Worm (Caenorhabditis elegans) whole organism, L4 larva: ENCODE data around the gene lsm-8.

ENCODE experiments used
- D1046.2 ChIP-seq: fragments of 200-800 bp; sonication (Bioruptor generic); IDR thresholded peaks from 2 replicates; pipeline ENCODE4 v1.3.6; 2022; ENCODE audit warnings: missing genetic modification characterization, missing compliant biosample characterization
- F44E2.7 ChIP-seq: fragments of 200-800 bp; sonication (Bioruptor generic); IDR thresholded peaks from 2 replicates; pipeline ENCODE4 v2.1.2; 2022; ENCODE audit warnings: missing genetic modification characterization, missing compliant biosample characterization
- F49E8.2 ChIP-seq: sonication (generic microtip); optimal IDR thresholded peaks from 2 replicates; lab custom pipeline; 2016; ENCODE audit warnings: missing compliant biosample characterization, mild to moderate bottlenecking, missing genetic modification characterization, borderline replicate concordance
- R02D3.7 ChIP-seq: fragments of 150-350 bp; sonication (generic microtip); optimal IDR thresholded peaks from 3 replicates; lab custom pipeline; 2014; ENCODE audit warnings: missing biosample characterization, missing genetic modification characterization
- T20F7.1 ChIP-seq: fragments of 200-800 bp; sonication (Bioruptor generic); optimal IDR thresholded peaks from 2 replicates; lab custom pipeline; 2018; ENCODE audit warnings: mild to moderate bottlenecking, missing genetic modification characterization, missing compliant biosample characterization
- Y48G9A.11 ChIP-seq: fragments of 200-800 bp; sonication (Bioruptor generic); IDR thresholded peaks from 2 replicates; pipeline ENCODE4 v1.3.6; 2022; ENCODE audit warnings: missing genetic modification reagents, missing genetic modification characterization, missing compliant biosample characterization
- aly-2 ChIP-seq: sonication (generic microtip); optimal IDR thresholded peaks from 2 replicates; lab custom pipeline; 2018; ENCODE audit warnings: missing biosample characterization, missing genetic modification characterization
- ama-1 ChIP-seq: fragments of 150-350 bp; optimal IDR thresholded peaks from 2 replicates; lab custom pipeline; 2014; ENCODE audit warnings: inconsistent platforms, mixed read lengths
- arid-1 ChIP-seq: fragments of 200-800 bp; sonication (Bioruptor generic); conservative IDR thresholded peaks from 2 replicates; pipeline ENCODE4 v1.3.6; 2022; ENCODE audit warnings: missing genetic modification reagents, missing genetic modification characterization, missing compliant biosample characterization
- attf-4 ChIP-seq: sonication (generic microtip); optimal IDR thresholded peaks from 3 replicates; lab custom pipeline; 2017; ENCODE audit warnings: missing biosample characterization, missing genetic modification characterization
- ceh-20 ChIP-seq: fragments of 200-800 bp; sonication (Bioruptor generic); IDR thresholded peaks from 2 replicates; pipeline ENCODE4 v1.3.6; 2022; ENCODE audit warnings: missing genetic modification reagents, missing genetic modification characterization, missing compliant biosample characterization
- ceh-28 ChIP-seq: fragments of 150-350 bp; optimal IDR thresholded peaks from 2 replicates; lab custom pipeline; 2014; ENCODE audit warnings: missing biosample characterization, missing genetic modification reagents, missing genetic modification characterization
- ceh-82 ChIP-seq: sonication (generic microtip); optimal IDR thresholded peaks from 2 replicates; lab custom pipeline; 2017; ENCODE audit warnings: missing biosample characterization, missing genetic modification characterization
- cey-2 ChIP-seq: sonication (generic microtip); optimal IDR thresholded peaks from 3 replicates; lab custom pipeline; 2017; ENCODE audit warnings: missing genetic modification characterization, mild to moderate bottlenecking, missing compliant biosample characterization, antibody characterized with exemption, borderline replicate concordance; ENCODE audit not compliant: insufficient read depth
- daf-12 ChIP-seq: fragments of 150-350 bp; optimal IDR thresholded peaks from 2 replicates; lab custom pipeline; 2014; ENCODE audit warnings: missing biosample characterization, missing genetic modification reagents, missing genetic modification characterization
- daf-19 ChIP-seq: fragments of 200-800 bp; sonication (Bioruptor generic); conservative IDR thresholded peaks from 2 replicates; pipeline ENCODE4 v1.3.6; 2022; ENCODE audit warnings: missing genetic modification characterization, missing compliant biosample characterization
- daf-8 ChIP-seq: fragments of 200-800 bp; sonication (Bioruptor generic); IDR thresholded peaks from 2 replicates; pipeline ENCODE4 v1.3.6; 2022; ENCODE audit warnings: missing genetic modification characterization, missing compliant biosample characterization
- dmd-9 ChIP-seq: fragments of 200-800 bp; sonication (Bioruptor generic); IDR thresholded peaks from 2 replicates; pipeline ENCODE4 v1.3.6; 2022; ENCODE audit warnings: missing genetic modification reagents, missing genetic modification characterization, missing compliant biosample characterization
- duxl-1 ChIP-seq: sonication (generic microtip); optimal IDR thresholded peaks from 2 replicates; lab custom pipeline; 2016; ENCODE audit warnings: mild to moderate bottlenecking, missing genetic modification characterization, moderate library complexity, missing compliant biosample characterization; ENCODE audit not compliant: poor library complexity
- dve-1 ChIP-seq: sonication (generic microtip); optimal IDR thresholded peaks from 2 replicates; lab custom pipeline; 2017; ENCODE audit warnings: antibody characterized with exemption, mild to moderate bottlenecking, missing genetic modification characterization, missing compliant biosample characterization; ENCODE audit not compliant: insufficient read depth
- fkh-10 ChIP-seq: fragments of 150-350 bp; optimal IDR thresholded peaks from 2 replicates; lab custom pipeline; 2014; ENCODE audit warnings: missing biosample characterization, missing genetic modification reagents, missing genetic modification characterization
- hlh-30 ChIP-seq: sonication (generic microtip); optimal IDR thresholded peaks from 2 replicates; lab custom pipeline; 2017; ENCODE audit warnings: antibody characterized with exemption, mild to moderate bottlenecking, missing genetic modification characterization, missing compliant biosample characterization; ENCODE audit not compliant: insufficient read depth
- lim-7 ChIP-seq: fragments of 200-800 bp; sonication (Bioruptor generic); IDR thresholded peaks from 2 replicates; pipeline ENCODE4 v1.3.6; 2022; ENCODE audit warnings: missing genetic modification characterization, missing compliant biosample characterization
- lin-1 ChIP-seq: fragments of 200-800 bp; sonication (Bioruptor generic); IDR thresholded peaks from 2 replicates; pipeline ENCODE4 v1.3.6; 2022; ENCODE audit warnings: missing genetic modification reagents, missing genetic modification characterization, missing compliant biosample characterization
- lin-13 ChIP-seq: fragments of 150-350 bp; optimal IDR thresholded peaks from 2 replicates; lab custom pipeline; 2014; ENCODE audit warnings: missing biosample characterization, missing genetic modification reagents, missing genetic modification characterization
- lin-15B ChIP-seq: fragments of 150-350 bp; sonication (generic microtip); optimal IDR thresholded peaks from 3 replicates; lab custom pipeline; 2014; ENCODE audit warnings: missing biosample characterization, missing genetic modification characterization
- lin-38 ChIP-seq: fragments of 200-800 bp; sonication (Bioruptor generic); IDR thresholded peaks from 2 replicates; pipeline ENCODE4 v1.3.6; 2022; ENCODE audit warnings: missing genetic modification reagents, missing genetic modification characterization, missing compliant biosample characterization
- madf-5 ChIP-seq, 2 experiments: fragments of 200-800 bp; sonication (Bioruptor generic); IDR thresholded peaks; 2 replicates each; pipeline ENCODE4 v1.3.6; 2022; ENCODE audit warnings: missing compliant biosample characterization in 2 of 2, missing genetic modification characterization in 2 of 2
- madf-9 ChIP-seq: fragments of 200-800 bp; sonication (Bioruptor generic); conservative IDR thresholded peaks from 2 replicates; pipeline ENCODE4 v1.3.6; 2022; ENCODE audit warnings: missing genetic modification reagents, missing genetic modification characterization, missing compliant biosample characterization
- mdt-29 ChIP-seq: fragments of 200-800 bp; sonication (Bioruptor generic); IDR thresholded peaks from 2 replicates; pipeline ENCODE4 v1.3.6; 2022; ENCODE audit warnings: missing genetic modification reagents, missing genetic modification characterization, missing compliant biosample characterization
- mxl-2 ChIP-seq: fragments of 200-800 bp; sonication (Bioruptor generic); conservative IDR thresholded peaks from 2 replicates; pipeline ENCODE4 v1.3.6; 2022; ENCODE audit warnings: missing genetic modification reagents, missing genetic modification characterization, missing compliant biosample characterization
- nhr-111 ChIP-seq: fragments of 200-800 bp; sonication (Bioruptor generic); optimal IDR thresholded peaks from 2 replicates; lab custom pipeline; 2018; ENCODE audit warnings: mild to moderate bottlenecking, missing genetic modification characterization, missing compliant biosample characterization
- nhr-237 ChIP-seq: sonication (generic microtip); optimal IDR thresholded peaks from 2 replicates; lab custom pipeline; 2017; ENCODE audit warnings: missing biosample characterization, missing genetic modification characterization
- nhr-42 ChIP-seq: fragments of 200-800 bp; sonication (Bioruptor generic); IDR thresholded peaks from 2 replicates; pipeline ENCODE4 v1.3.6; 2022; ENCODE audit warnings: missing genetic modification characterization, missing compliant biosample characterization
- nhr-48 ChIP-seq: sonication (generic microtip); optimal IDR thresholded peaks from 2 replicates; lab custom pipeline; 2016; ENCODE audit warnings: mild to moderate bottlenecking, missing genetic modification characterization, missing compliant biosample characterization
- nhr-6 ChIP-seq: fragments of 150-350 bp; optimal IDR thresholded peaks from 2 replicates; lab custom pipeline; 2014; ENCODE audit warnings: missing biosample characterization, missing genetic modification characterization
- nhr-76 ChIP-seq: fragments of 150-350 bp; optimal IDR thresholded peaks from 2 replicates; lab custom pipeline; 2014; ENCODE audit warnings: missing biosample characterization, missing genetic modification characterization
- nhr-77 ChIP-seq: fragments of 150-350 bp; optimal IDR thresholded peaks from 2 replicates; lab custom pipeline; 2014; ENCODE audit warnings: missing biosample characterization, missing genetic modification characterization
- pha-4 ChIP-seq, 2 experiments: fragments of 150-350 bp in 1 of 2; fragments of 200-800 bp in 1 of 2; sonication (Bioruptor generic) in 1 of 2; IDR thresholded peaks in 1 of 2; optimal IDR thresholded peaks in 1 of 2; 2 replicates each; pipeline versions ENCODE4 v1.3.6 to Lab custom; 2014 to 2022; ENCODE audit warnings: missing genetic modification characterization in 2 of 2, missing genetic modification reagents in 2 of 2, missing biosample characterization in 1 of 2, missing compliant biosample characterization in 1 of 2
- saeg-2 ChIP-seq: fragments of 200-800 bp; sonication (Bioruptor generic); IDR thresholded peaks from 2 replicates; pipeline ENCODE4 v1.3.6; 2022; ENCODE audit warnings: missing genetic modification reagents, missing genetic modification characterization, missing compliant biosample characterization
- sdz-12 ChIP-seq: fragments of 200-800 bp; sonication (Bioruptor generic); optimal IDR thresholded peaks from 2 replicates; lab custom pipeline; 2018; ENCODE audit warnings: mild to moderate bottlenecking, missing genetic modification characterization, missing compliant biosample characterization
- snpc-4 ChIP-seq: fragments of 150-350 bp; optimal IDR thresholded peaks from 2 replicates; lab custom pipeline; 2014; ENCODE audit warnings: missing biosample characterization, missing genetic modification characterization
- spr-3 ChIP-seq: fragments of 200-800 bp; sonication (Bioruptor generic); optimal IDR thresholded peaks from 2 replicates; lab custom pipeline; 2018; ENCODE audit warnings: mild to moderate bottlenecking, missing genetic modification characterization, missing compliant biosample characterization
- unc-39 ChIP-seq: sonication (generic microtip); optimal IDR thresholded peaks from 2 replicates; lab custom pipeline; 2017; ENCODE audit warnings: missing biosample characterization, missing genetic modification characterization
- unc-62 ChIP-seq, 3 experiments: fragments of 150-350 bp in 1 of 3; sonication (generic microtip); optimal IDR thresholded peaks in 2 of 3; peaks in 1 of 3; 1 replicate in 1 of 3; 2 replicates in 2 of 3; lab custom pipeline; 2014 to 2017; ENCODE audit warnings: missing biosample characterization in 3 of 3, missing genetic modification characterization in 3 of 3, missing genetic modification reagents in 3 of 3, missing genotype in 1 of 3
- zfp-2 ChIP-seq: sonication (generic microtip); optimal IDR thresholded peaks from 2 replicates; lab custom pipeline; 2016; ENCODE audit warnings: mild to moderate bottlenecking, missing genetic modification characterization, missing compliant biosample characterization
- zfp-3 ChIP-seq: fragments of 200-800 bp; sonication (Bioruptor generic); conservative IDR thresholded peaks from 2 replicates; pipeline ENCODE4 v1.3.6; 2022; ENCODE audit warnings: missing genetic modification reagents, missing genetic modification characterization, missing compliant biosample characterization
- ztf-11 ChIP-seq: fragments of 150-350 bp; optimal IDR thresholded peaks from 2 replicates; lab custom pipeline; 2014; ENCODE audit warnings: missing biosample characterization, missing genetic modification characterization

lsm-8 gene

DNA sequence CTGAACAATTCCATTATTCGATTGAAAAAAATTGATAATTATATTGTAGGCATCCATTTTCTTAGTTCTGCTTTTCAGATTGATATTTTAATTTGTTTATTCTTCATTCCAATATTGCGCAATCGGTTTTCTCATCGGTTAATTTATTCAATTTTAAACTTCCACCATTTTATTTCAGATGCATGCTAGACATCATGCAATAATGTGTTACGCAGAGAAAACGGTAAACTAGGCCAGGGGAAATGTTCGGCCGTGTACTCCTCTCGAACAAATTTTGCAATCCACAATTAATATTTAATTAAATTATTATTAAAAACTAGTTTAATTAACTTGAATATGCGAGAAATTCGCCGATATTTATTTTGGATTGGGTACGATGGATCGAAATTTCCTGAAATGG lies 4.7 kb upstream of the lsm-8 start, which contains the start of gene Y73B6BL.29 (continued):
- TF ChIP-seq cey-2 (tag; lab: Kevin White, UChicago) (no peak), aly-2 (tag; lab: Kevin White, UChicago) (no peak), nhr-111 (no peak), T20F7.1 (GFP tag; lab: Kevin White, UChicago) (peak; percentile 71), arid-1 (peak; percentile 72), lin-38 (peak; percentile 86), lin-15B (tag; lab: Kevin White, UChicago) (no peak), sdz-12 (GFP tag; lab: Kevin White, UChicago) (peak; percentile 90), duxl-1 (peak; percentile 94), nhr-77 (tag; lab: Kevin White, UChicago) (no peak), nhr-48 (tag; lab: Kevin White, UChicago) (peak; percentile 42), ceh-82 (tag; lab: Kevin White, UChicago) (no peak), madf-5 (GFP tag; IDR thresholded peaks at IDR 0.05; lab: Robert Waterston, UW) (no peak), D1046.2 (GFP tag; lab: Robert Waterston, UW) (no peak)

DNA sequence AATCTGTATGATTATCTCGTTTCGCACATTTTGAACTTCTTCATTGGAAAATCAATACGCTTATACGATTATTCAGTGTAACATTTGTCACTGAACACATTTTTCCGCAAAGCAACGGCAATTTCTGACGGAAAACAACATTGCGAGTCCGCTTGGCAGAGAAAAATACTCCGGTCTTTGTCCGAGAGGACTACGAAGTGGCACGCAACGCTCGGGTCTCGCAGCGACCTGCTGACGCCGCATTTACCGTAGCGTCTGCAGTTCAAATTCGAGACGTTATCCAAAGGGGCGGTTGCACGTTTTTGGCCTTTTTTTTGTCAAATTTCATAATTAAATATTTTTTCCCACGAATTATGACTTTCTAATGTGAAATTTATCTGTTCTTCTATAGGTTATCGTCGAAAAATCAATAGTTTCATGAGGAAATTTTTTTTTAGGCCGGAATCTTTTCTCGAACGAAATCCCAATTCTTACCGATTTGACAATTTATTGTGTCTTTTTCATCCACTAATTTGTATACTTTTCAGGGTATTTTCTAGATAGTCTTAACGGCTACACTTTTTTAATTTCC lies 2.6 kb upstream of the lsm-8 start, which contains the start of gene sqd-1:
sqd-1 (plus strand) TSS at position 521 of the 571 bp plus-strand sequence.
- peak; percentile 93 for TF ChIP-seq ceh-20
- TF ChIP-seq Y48G9A.11 = peak; percentile 87
- peak; percentile 95 for TF ChIP-seq lin-1 (GFP tag; lab: Robert Waterston, UW)
- peak; percentile 93 for TF ChIP-seq nhr-6 (tag; lab: Kevin White, UChicago)
- TF ChIP-seq D1046.2 (GFP tag; lab: Robert Waterston, UW) = peak; percentile 68; the same call in 1 of the 2 replicates
- no peak for TF ChIP-seq daf-19
- TF ChIP-seq hlh-30 (tag; lab: Kevin White, UChicago) = peak; percentile 92
- TF ChIP-seq dmd-9 = peak; percentile 95
- peak; percentile 90 for TF ChIP-seq zfp-3
- TF ChIP-seq ama-1 = peak; percentile 82
- peak; percentile 74 for TF ChIP-seq lim-7 (GFP tag; lab: Robert Waterston, UW)
- peak; percentile 87 for TF ChIP-seq F49E8.2 (tag; lab: Kevin White, UChicago)
- TF ChIP-seq unc-39 (tag; lab: Kevin White, UChicago) = no peak
- TF ChIP-seq nhr-237 (tag; lab: Kevin White, UChicago) = no peak
- peak; percentile 80 for TF ChIP-seq fkh-10 (GFP tag; lab: Kevin White, UChicago)
- TF ChIP-seq R02D3.7 (tag; lab: Kevin White, UChicago) = peak; percentile 46
- TF ChIP-seq dve-1 (tag; lab: Kevin White, UChicago) = peak; percentile 99
- no peak for TF ChIP-seq daf-12 (tag; lab: Kevin White, UChicago)
- TF ChIP-seq zfp-2 = peak; percentile 99
- no peak for TF ChIP-seq mxl-2 (GFP tag; lab: Robert Waterston, UW)
- TF ChIP-seq attf-4 (tag; lab: Kevin White, UChicago) = no peak
- no peak for TF ChIP-seq ceh-28 (tag; lab: Kevin White, UChicago)
- peak; percentile 49 for TF ChIP-seq snpc-4 (tag; lab: Kevin White, UChicago)
- peak; percentile 39 to 96 for TF ChIP-seq unc-62 (GFP tag; optimal IDR thresholded peaks at IDR 0.05 in 1 of 2; lab: Kevin White, UChicago)
- no peak for TF ChIP-seq unc-62 (tag; optimal IDR thresholded peaks at IDR 0.05; lab: Kevin White, UChicago)
- TF ChIP-seq spr-3 (GFP tag; lab: Kevin White, UChicago) = peak; percentile 74
- peak; percentile 24 for TF ChIP-seq ceh-82 (tag; lab: Kevin White, UChicago)
- TF ChIP-seq saeg-2 (GFP tag; lab: Robert Waterston, UW) = peak; percentile 86
- peak; percentile 7 for TF ChIP-seq ztf-11 (tag; lab: Kevin White, UChicago)
- TF ChIP-seq pha-4 (GFP tag; IDR thresholded peaks at IDR 0.05; lab: Robert Waterston, UW) = peak; percentile 92
- no peak for TF ChIP-seq pha-4 (tag; optimal IDR thresholded peaks at IDR 0.05; lab: Kevin White, UChicago)
- no peak for TF ChIP-seq aly-2 (tag; lab: Kevin White, UChicago)
- peak; percentile 93 for TF ChIP-seq mdt-29 (GFP tag; lab: Robert Waterston, UW)
- TF ChIP-seq madf-9 (GFP tag; lab: Robert Waterston, UW) = peak; percentile 92
- TF ChIP-seq nhr-42 = peak; percentile 94
- peak; percentile 90 for TF ChIP-seq lin-13 (GFP tag; lab: Kevin White, UChicago)
- no peak for TF ChIP-seq F44E2.7 (GFP tag; lab: Robert Waterston, UW)
- TF ChIP-seq nhr-76 (tag; lab: Kevin White, UChicago) = peak; percentile 31
- TF ChIP-seq daf-8 (GFP tag; lab: Robert Waterston, UW) = no peak
